Fruit fly (Drosophila melanogaster) whole organism, prepupa: ENCODE data around the gene CG9395.

ENCODE experiments used
- Blimp-1 ChIP-seq: fragments of 200-800 bp; sonication (Bioruptor generic); optimal IDR thresholded peaks from 3 replicates; lab custom pipeline; 2017; ENCODE audit warnings: missing biosample characterization, missing genetic modification characterization, mild to moderate bottlenecking, moderate library complexity, missing genetic modification reagents
- CG10631 ChIP-seq: fragments of 200-800 bp; sonication (Bioruptor generic); optimal IDR thresholded peaks from 2 replicates; lab custom pipeline; 2016; ENCODE audit warnings: missing biosample characterization, missing genetic modification characterization
- CG11294 ChIP-seq: fragments of 200-800 bp; sonication (Bioruptor generic); IDR thresholded peaks from 2 replicates; pipeline ENCODE4 v1.3.6; 2022; ENCODE audit warnings: missing biosample characterization, missing genetic modification characterization
- CG11762 ChIP-seq: fragments of 200-800 bp; sonication (Bioruptor generic); optimal IDR thresholded peaks from 3 replicates; lab custom pipeline; 2016; ENCODE audit warnings: missing biosample characterization, missing genetic modification characterization; ENCODE audit not compliant: insufficient read depth
- CG11902 ChIP-seq: fragments of 200-800 bp; sonication (Bioruptor generic); optimal IDR thresholded peaks from 3 replicates; lab custom pipeline; 2016; ENCODE audit warnings: missing biosample characterization, missing genetic modification characterization
- CG15336 ChIP-seq: fragments of 200-800 bp; sonication (Bioruptor generic); IDR thresholded peaks from 2 replicates; pipeline ENCODE4 v1.3.6; 2022; ENCODE audit warnings: missing biosample characterization, missing genetic modification characterization
- CG1621 ChIP-seq: fragments of 200-800 bp; sonication (Bioruptor generic); optimal IDR thresholded peaks from 3 replicates; lab custom pipeline; 2018; ENCODE audit warnings: missing biosample characterization, mild to moderate bottlenecking, missing genetic modification characterization
- CG3032 ChIP-seq: fragments of 200-800 bp; optimal IDR thresholded peaks from 2 replicates; lab custom pipeline; 2019; ENCODE audit warnings: missing biosample characterization, mild to moderate bottlenecking, missing genetic modification characterization, moderate library complexity
- CG31627 ChIP-seq: fragments of 200-800 bp; sonication (Bioruptor generic); optimal IDR thresholded peaks from 3 replicates; lab custom pipeline; 2016; ENCODE audit warnings: missing biosample characterization, missing genetic modification characterization
- CG32006 ChIP-seq: fragments of 200-800 bp; sonication (Bioruptor generic); optimal IDR thresholded peaks from 3 replicates; lab custom pipeline; 2017; ENCODE audit warnings: missing biosample characterization, mild to moderate bottlenecking, missing genetic modification characterization
- CG34406 ChIP-seq: fragments of 200-800 bp; sonication (Bioruptor generic); optimal IDR thresholded peaks from 3 replicates; lab custom pipeline; 2016; ENCODE audit warnings: missing biosample characterization, missing genetic modification characterization
- CG4318 ChIP-seq: fragments of 200-800 bp; sonication (Bioruptor generic); optimal IDR thresholded peaks from 3 replicates; lab custom pipeline; 2017; ENCODE audit warnings: missing biosample characterization, mild to moderate bottlenecking, missing genetic modification characterization
- CG6163 ChIP-seq: fragments of 200-800 bp; sonication (Bioruptor generic); IDR thresholded peaks from 3 replicates; pipeline ENCODE4 v1.3.6; 2022; ENCODE audit warnings: missing biosample characterization, missing genetic modification characterization
- CG6276 ChIP-seq: fragments of 200-800 bp; sonication (Bioruptor generic); optimal IDR thresholded peaks from 2 replicates; lab custom pipeline; 2017; ENCODE audit warnings: missing biosample characterization, mild to moderate bottlenecking, missing genetic modification characterization
- CG6854 ChIP-seq: fragments of 200-800 bp; sonication (Bioruptor generic); optimal IDR thresholded peaks from 2 replicates; lab custom pipeline; 2017; ENCODE audit warnings: missing biosample characterization, mild to moderate bottlenecking, missing genetic modification characterization
- CG7368 ChIP-seq: fragments of 200-800 bp; sonication (Bioruptor generic); optimal IDR thresholded peaks from 3 replicates; lab custom pipeline; 2016; ENCODE audit warnings: missing biosample characterization, missing genetic modification characterization
- CG8119 ChIP-seq: fragments of 200-800 bp; sonication (Bioruptor generic); IDR thresholded peaks from 3 replicates; pipeline ENCODE4 v1.3.6; 2022; ENCODE audit warnings: missing biosample characterization, missing genetic modification characterization
- CG8319 ChIP-seq: fragments of 200-800 bp; sonication (Bioruptor generic); optimal IDR thresholded peaks from 3 replicates; lab custom pipeline; 2016; ENCODE audit warnings: missing biosample characterization, missing genetic modification characterization
- CG8632 ChIP-seq: fragments of 200-800 bp; sonication (Bioruptor generic); optimal IDR thresholded peaks from 3 replicates; lab custom pipeline; 2016; ENCODE audit warnings: missing biosample characterization, missing genetic modification characterization
- CG9139 ChIP-seq: fragments of 200-800 bp; sonication (Bioruptor generic); optimal IDR thresholded peaks from 3 replicates; lab custom pipeline; 2017; ENCODE audit warnings: missing biosample characterization, mild to moderate bottlenecking, missing genetic modification characterization
- Eip75B ChIP-seq: fragments of 200-800 bp; sonication (Bioruptor generic); optimal IDR thresholded peaks from 3 replicates; lab custom pipeline; 2016; ENCODE audit warnings: missing biosample characterization, missing genetic modification characterization
- Eip78C ChIP-seq: fragments of 200-800 bp; sonication (Bioruptor generic); peaks from one replicate; lab custom pipeline; 2016; ENCODE audit warnings: missing biosample characterization, missing genetic modification characterization
- Eip93F ChIP-seq: fragments of 200-800 bp; sonication (Bioruptor generic); optimal IDR thresholded peaks from 2 replicates; lab custom pipeline; 2016; ENCODE audit warnings: missing biosample characterization, mild to moderate bottlenecking, missing genetic modification characterization
- Ets21C ChIP-seq: fragments of 200-800 bp; sonication (Bioruptor generic); optimal IDR thresholded peaks from 3 replicates; lab custom pipeline; 2016; ENCODE audit warnings: missing biosample characterization, missing genetic modification characterization
- Ets96B ChIP-seq: fragments of 200-800 bp; optimal IDR thresholded peaks from 2 replicates; lab custom pipeline; 2019; ENCODE audit warnings: missing biosample characterization, mild to moderate bottlenecking, missing genetic modification characterization, moderate library complexity
- Gug ChIP-seq: fragments of 200-800 bp; sonication (Bioruptor generic); IDR thresholded peaks from 2 replicates; pipeline ENCODE4 v1.3.6; 2022; ENCODE audit warnings: missing biosample characterization, missing genetic modification characterization
- Hr38 ChIP-seq: sonication (Bioruptor generic); optimal IDR thresholded peaks from 2 replicates; lab custom pipeline; 2016; ENCODE audit warnings: missing biosample characterization, missing genetic modification characterization
- Hr39 ChIP-seq: fragments of 200-800 bp; sonication (Bioruptor generic); optimal IDR thresholded peaks from 2 replicates; lab custom pipeline; 2016; ENCODE audit warnings: missing biosample characterization, missing genetic modification characterization
- Hr4 ChIP-seq: fragments of 200-800 bp; sonication (Bioruptor generic); optimal IDR thresholded peaks from 3 replicates; lab custom pipeline; 2016; ENCODE audit warnings: missing biosample characterization, missing genetic modification characterization
- Met ChIP-seq: fragments of 200-800 bp; sonication (Bioruptor generic); optimal IDR thresholded peaks from 3 replicates; lab custom pipeline; 2016; ENCODE audit warnings: missing biosample characterization, missing genetic modification characterization
- OdsH ChIP-seq: fragments of 200-800 bp; sonication (Bioruptor generic); optimal IDR thresholded peaks from 3 replicates; lab custom pipeline; 2016; ENCODE audit warnings: missing biosample characterization, missing genetic modification characterization
- Smox ChIP-seq: fragments of 200-800 bp; sonication (Bioruptor generic); optimal IDR thresholded peaks from 3 replicates; lab custom pipeline; 2016; ENCODE audit warnings: missing biosample characterization, missing genetic modification characterization
- Sox102F ChIP-seq: fragments of 200-800 bp; sonication (Bioruptor generic); optimal IDR thresholded peaks from 2 replicates; lab custom pipeline; 2016; ENCODE audit warnings: missing biosample characterization, mild to moderate bottlenecking, missing genetic modification characterization
- Sox14 ChIP-seq: fragments of 200-800 bp; sonication (Bioruptor generic); optimal IDR thresholded peaks from 3 replicates; lab custom pipeline; 2016; ENCODE audit warnings: missing biosample characterization, missing genetic modification characterization
- Sox15 ChIP-seq: fragments of 200-800 bp; sonication (Bioruptor generic); optimal IDR thresholded peaks from 3 replicates; lab custom pipeline; 2016; ENCODE audit warnings: missing biosample characterization, missing genetic modification characterization
- achi ChIP-seq: fragments of 200-800 bp; sonication (Bioruptor generic); optimal IDR thresholded peaks from 3 replicates; lab custom pipeline; 2016; ENCODE audit warnings: missing biosample characterization, missing genetic modification characterization
- acj6 ChIP-seq: fragments of 200-800 bp; sonication (Bioruptor generic); optimal IDR thresholded peaks from 3 replicates; lab custom pipeline; 2016; ENCODE audit warnings: missing biosample characterization, missing genetic modification characterization
- cyc ChIP-seq: fragments of 200-800 bp; sonication (Bioruptor generic); optimal IDR thresholded peaks from 3 replicates; lab custom pipeline; 2016; ENCODE audit warnings: missing biosample characterization, missing genetic modification characterization
- dac ChIP-seq: fragments of 200-800 bp; sonication (Bioruptor generic); optimal IDR thresholded peaks from 2 replicates; lab custom pipeline; 2017; ENCODE audit warnings: missing biosample characterization, mild to moderate bottlenecking, missing genetic modification characterization
- dsx ChIP-seq: fragments of 200-800 bp; optimal IDR thresholded peaks from 3 replicates; lab custom pipeline; 2019; ENCODE audit warnings: missing biosample characterization, mild to moderate bottlenecking, missing genetic modification characterization, moderate library complexity; ENCODE audit not compliant: poor library complexity, severe bottlenecking
- eg ChIP-seq: fragments of 200-800 bp; sonication (Bioruptor generic); IDR thresholded peaks from 3 replicates; pipeline ENCODE4 v1.3.6; 2022; ENCODE audit warnings: missing biosample characterization, missing genetic modification characterization
- esn ChIP-seq: fragments of 200-800 bp; sonication (Bioruptor generic); optimal IDR thresholded peaks from 2 replicates; lab custom pipeline; 2016; ENCODE audit warnings: missing biosample characterization, mild to moderate bottlenecking, missing genetic modification characterization, moderate library complexity
- fd59A ChIP-seq: fragments of 200-800 bp; sonication (Bioruptor generic); optimal IDR thresholded peaks from 2 replicates; lab custom pipeline; 2017; ENCODE audit warnings: missing biosample characterization, mild to moderate bottlenecking, missing genetic modification characterization, missing genetic modification reagents
- lz ChIP-seq: fragments of 200-800 bp; sonication (Bioruptor generic); optimal IDR thresholded peaks from 3 replicates; lab custom pipeline; 2016; ENCODE audit warnings: missing biosample characterization, missing genetic modification characterization
- net ChIP-seq: fragments of 200-800 bp; sonication (Bioruptor generic); optimal IDR thresholded peaks from 3 replicates; lab custom pipeline; 2016; ENCODE audit warnings: missing biosample characterization, missing genetic modification characterization
- pdm3 ChIP-seq: fragments of 200-800 bp; sonication (Bioruptor generic); optimal IDR thresholded peaks from 3 replicates; lab custom pipeline; 2016; ENCODE audit warnings: missing biosample characterization, missing genetic modification characterization
- spab ChIP-seq: fragments of 200-800 bp; sonication (Bioruptor generic); optimal IDR thresholded peaks from 2 replicates; lab custom pipeline; 2017; ENCODE audit warnings: missing biosample characterization, mild to moderate bottlenecking, missing genetic modification characterization, missing genetic modification reagents
- svp ChIP-seq: fragments of 200-800 bp; sonication (Bioruptor generic); peaks from one replicate; lab custom pipeline; 2016; ENCODE audit warnings: missing biosample characterization, missing genetic modification characterization
- vri ChIP-seq: fragments of 200-800 bp; sonication (Bioruptor generic); optimal IDR thresholded peaks from 3 replicates; lab custom pipeline; 2016; ENCODE audit warnings: missing biosample characterization, mild to moderate bottlenecking, missing genetic modification characterization

Gene CG9395

dm6 chr2L:13367378-13367777 lies 12.5 kb upstream of the CG9395 start, which contains the start of gene Tap42 (continued):
- TF ChIP-seq esn (GFP tag; lab: Kevin White, UChicago) (peak; percentile 45), CG9139 (GFP tag; lab: Kevin White, UChicago) (no peak), CG7368 (GFP tag; lab: Kevin White, UChicago) (no peak), Sox14 (GFP tag; lab: Kevin White, UChicago) (no peak), Gug (GFP tag; lab: Robert Waterston, UW) (no peak), dac (GFP tag; lab: Kevin White, UChicago) (no peak), vri (GFP tag; lab: Kevin White, UChicago) (no peak)

DNA sequence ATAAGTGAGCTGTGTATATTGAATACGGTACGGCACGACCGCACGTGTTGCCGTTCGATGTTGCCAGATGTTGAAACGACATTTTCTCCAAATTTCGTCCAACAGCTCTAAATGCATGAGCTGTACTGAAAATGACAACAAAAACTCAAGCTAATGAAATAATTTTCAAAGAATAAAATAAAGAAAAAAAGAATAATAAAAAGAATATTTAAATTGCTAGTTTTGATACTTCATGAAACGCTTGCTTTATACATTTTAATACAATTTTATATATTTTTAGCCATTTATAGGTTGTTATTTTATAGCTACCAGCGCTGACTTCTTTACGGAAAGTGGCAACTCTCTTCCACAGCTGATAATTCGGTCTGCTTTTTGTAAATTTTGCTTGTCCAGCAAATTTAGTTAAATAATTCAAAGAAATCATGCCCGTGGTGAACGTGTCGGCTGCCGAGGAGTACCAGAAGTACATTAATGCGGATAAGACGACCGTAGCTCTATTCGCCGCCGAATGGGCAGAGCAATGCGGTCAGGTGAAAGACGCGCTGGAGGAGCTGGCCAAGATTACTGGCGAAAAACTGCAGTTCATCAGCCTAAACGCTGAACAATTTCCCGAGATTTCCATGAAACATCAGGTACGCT lies 11.4 kb upstream of the CG9395 start, which contains the start of the genes Nnp-1 and Grx3:
TSS of gene Nnp-1 (minus strand) at position 81 of the 639 bp plus-strand sequence.
TSS of gene Grx3 (plus strand) at position 339 of the 639 bp plus-strand sequence.
- TF ChIP-seq Sox102F (GFP tag; lab: Kevin White, UChicago) (no peak), CG31627 (GFP tag; lab: Kevin White, UChicago) (peak; percentile 27), CG4318 (GFP tag; lab: Kevin White, UChicago) (no peak), CG11762 (GFP tag; lab: Kevin White, UChicago) (no peak), dac (GFP tag; lab: Kevin White, UChicago) (no peak), CG6163 (GFP tag; lab: Robert Waterston, UW) (no peak), vri (GFP tag; lab: Kevin White, UChicago) (no peak), CG15336 (GFP tag; lab: Robert Waterston, UW) (no peak), CG6854 (GFP tag; lab: Kevin White, UChicago) (no peak), CG8119 (no peak), CG3032 (tag; lab: Kevin White, UChicago) (no peak), CG8632 (GFP tag; lab: Kevin White, UChicago) (no peak), eg (peak; percentile 32; the same call in 1 of the 3 replicates), cyc (peak; percentile 35), OdsH (no peak), fd59A (GFP tag; lab: Kevin White, UChicago) (no peak), CG8319 (peak; percentile 22), Ets96B (tag; lab: Kevin White, UChicago) (no peak), CG7368 (GFP tag; lab: Kevin White, UChicago) (no peak), CG11902 (GFP tag; lab: Kevin White, UChicago) (peak; percentile 26), dsx (GFP tag; lab: Kevin White, UChicago) (no peak), CG1621 (tag; lab: Kevin White, UChicago) (peak; percentile 75), Met (GFP tag; lab: Kevin White, UChicago) (no peak), Ets21C (peak; percentile 20), Hr38 (GFP tag; lab: Kevin White, UChicago) (no peak), Sox15 (GFP tag; lab: Kevin White, UChicago) (peak; percentile 20), Sox14 (GFP tag; lab: Kevin White, UChicago) (no peak), Smox (GFP tag; lab: Kevin White, UChicago) (peak; percentile 39), Eip78C (GFP tag; lab: Kevin White, UChicago) (no peak), esn (GFP tag; lab: Kevin White, UChicago) (no peak), achi (GFP tag; lab: Kevin White, UChicago) (peak; percentile 52), net (GFP tag; lab: Kevin White, UChicago) (no peak), CG34406 (GFP tag; lab: Kevin White, UChicago) (peak; percentile 43), pdm3 (GFP tag; lab: Kevin White, UChicago) (no peak), Eip75B (GFP tag; lab: Kevin White, UChicago) (no peak), acj6 (peak; percentile 59), CG6276 (GFP tag; lab: Kevin White, UChicago) (no peak), svp (GFP tag; lab: Kevin White, UChicago) (no peak), Hr39 (GFP tag; lab: Kevin White, UChicago) (peak; percentile 45), CG11294 (GFP tag; lab: Robert Waterston, UW) (no peak), CG10631 (peak; percentile 57), Hr4 (GFP tag; lab: Kevin White, UChicago) (no peak), Gug (GFP tag; lab: Robert Waterston, UW) (no peak), spab (GFP tag; lab: Kevin White, UChicago) (no peak), Eip93F (GFP tag; lab: Kevin White, UChicago) (no peak), Blimp-1 (no peak), CG32006 (GFP tag; lab: Kevin White, UChicago) (no peak), CG9139 (GFP tag; lab: Kevin White, UChicago) (no peak), lz (peak; percentile 48)
